Worm (Caenorhabditis elegans): ENCODE data around the gene fbxa-55.

Gene fbxa-55

DNA sequence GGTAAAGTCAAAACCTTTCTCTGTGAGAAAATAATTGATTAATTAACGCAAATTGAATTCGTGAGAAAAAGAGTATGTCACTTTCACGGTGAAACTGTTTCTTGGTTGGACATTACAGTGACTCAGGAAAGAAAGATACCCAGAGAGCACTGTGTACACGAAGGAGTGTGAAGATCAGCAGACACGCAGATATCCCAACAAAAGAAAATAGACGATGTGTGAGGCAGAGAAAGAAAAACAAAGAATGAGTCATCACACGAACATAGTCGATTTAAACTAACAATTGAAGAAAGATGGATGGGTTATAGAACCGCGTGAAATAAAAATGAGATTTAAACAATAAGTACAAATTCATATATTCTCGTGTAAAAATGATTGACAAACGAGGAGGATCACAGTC lies 27.9 kb downstream of the fbxa-55 start:
- no peak for TF ChIP-seq tlf-1 (GFP tag; optimal IDR thresholded peaks at IDR 0.05)
- no peak for TF ChIP-seq B0336.3 (GFP tag; IDR thresholded peaks at IDR 0.05)
- no peak for TF ChIP-seq cebp-1 (GFP tag; IDR thresholded peaks at IDR 0.05)
- TF ChIP-seq cebp-1 (tag; optimal IDR thresholded peaks at IDR 0.05), result peak; percentile 2
- peak; percentile 16; the same call in 1 of the 2 replicates for TF ChIP-seq hmg-1.2 (GFP tag; IDR thresholded peaks at IDR 0.05)

ce11 chrIII:907311-907710 lies 28.6 kb downstream of the fbxa-55 start, which contains the start of gene F23H11.4:
F23H11.4 (minus strand) TSS chrIII:907539.
- TF ChIP-seq tbp1 (GFP tag; optimal IDR thresholded peaks at IDR 0.05) (no peak), hlh-12 (tag; optimal IDR thresholded peaks at IDR 0.05) (no peak), aptf-3 (GFP tag; IDR thresholded peaks at IDR 0.05) (no peak), ztf-26 (tag; optimal IDR thresholded peaks at IDR 0.05) (no peak), F55B11.4 (tag; optimal IDR thresholded peaks at IDR 0.05; ENCODE audit: borderline replicate concordance, insufficient read depth) (no peak), ztf-22 (GFP tag; optimal IDR thresholded peaks at IDR 0.05) (no peak), gei-17 (GFP tag; optimal IDR thresholded peaks at IDR 0.05) (no peak), F57C9.4 (tag; optimal IDR thresholded peaks at IDR 0.05) (no peak), nfyb-1 (GFP tag; IDR thresholded peaks at IDR 0.05) (no peak)

DNA sequence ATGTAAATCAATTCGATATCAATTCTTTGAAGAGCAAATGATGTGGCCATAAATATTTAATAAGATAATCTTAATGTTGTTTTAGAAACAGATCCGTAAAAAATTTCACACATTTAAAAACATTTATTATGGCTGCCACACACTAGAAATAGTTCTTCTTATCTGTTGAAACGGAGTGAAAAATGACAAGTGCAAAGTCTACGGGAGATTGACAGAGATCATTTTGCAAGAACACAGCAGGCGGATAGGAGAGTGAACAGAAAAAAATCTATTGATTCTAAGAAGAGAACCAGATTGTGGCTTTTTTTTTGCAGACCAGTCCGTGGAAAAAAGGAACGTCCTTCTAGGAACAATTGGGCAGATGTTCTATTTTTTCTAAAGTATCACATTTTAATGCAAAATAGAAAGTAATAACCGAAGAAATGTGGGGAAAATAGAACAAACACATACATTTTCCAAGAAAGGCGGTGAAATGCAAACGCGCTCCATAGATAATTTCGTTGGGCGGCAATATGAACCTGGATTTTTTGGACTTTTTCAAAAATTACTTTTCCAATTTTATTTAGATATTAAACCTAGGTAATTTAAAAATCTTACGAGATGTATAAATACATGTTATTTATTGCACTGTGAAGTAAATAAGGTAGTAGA lies 34.2 kb downstream of the fbxa-55 start:
- TF ChIP-seq ceh-40 (GFP tag; IDR thresholded peaks at IDR 0.05) (no peak), zfh-2 (GFP tag; conservative IDR thresholded peaks at IDR 0.05) (no peak), lin-40 (tag; optimal IDR thresholded peaks at IDR 0.05) (peak; percentile 25), C06A6.2 (GFP tag; conservative IDR thresholded peaks at IDR 0.05) (no peak), nhr-80 (tag; optimal IDR thresholded peaks at IDR 0.05) (peak; percentile 54), unc-130 (GFP tag; optimal IDR thresholded peaks at IDR 0.05) (no peak), ama-1 (optimal IDR thresholded peaks at IDR 0.05) (no peak), ama-1 (GFP tag; optimal IDR thresholded peaks at IDR 0.05) (no peak), somi-1 (GFP tag; optimal IDR thresholded peaks at IDR 0.05) (no peak), F23B12.7 (tag; optimal IDR thresholded peaks at IDR 0.05; ENCODE audit: insufficient read depth) (no peak), F33H1.4 (GFP tag; IDR thresholded peaks at IDR 0.05) (no peak), attf-6 (GFP tag; IDR thresholded peaks at IDR 0.05) (no peak), egrh-3 (GFP tag; IDR thresholded peaks at IDR 0.05) (no peak), K11D2.4 (GFP tag; IDR thresholded peaks at IDR 0.05) (no peak), attf-3 (GFP tag; conservative IDR thresholded peaks at IDR 0.05) (0 out of 2 replicates have a peak, but pooled peaks have one; percentile 8), D2030.7 (GFP tag; IDR thresholded peaks at IDR 0.05) (peak; percentile 11; the same call in 1 of the 2 replicates), snpc-1.3 (tag; optimal IDR thresholded peaks at IDR 0.05; ENCODE audit: insufficient read depth) (no peak), ztf-6 (GFP tag; IDR thresholded peaks at IDR 0.05) (no peak), lin-54 (GFP tag; optimal IDR thresholded peaks at IDR 0.05) (peak; percentile 41), rcor-1 (GFP tag; IDR thresholded peaks at IDR 0.05) (no peak), dox-1 (GFP tag; IDR thresholded peaks at IDR 0.05) (no peak), B0035.1 (tag; optimal IDR thresholded peaks at IDR 0.05) (no peak), hlh-12 (tag; optimal IDR thresholded peaks at IDR 0.05) (no peak), rpc-1 (optimal IDR thresholded peaks at IDR 0.05) (no peak), rpc-1 (tag; optimal IDR thresholded peaks at IDR 0.05) (no peak), hrde-1 (tag; optimal IDR thresholded peaks at IDR 0.05; ENCODE audit: borderline replicate concordance) (no peak), lin-35 (GFP tag; optimal IDR thresholded peaks at IDR 0.05) (peak in 1 of 3 experiments; percentile 39), ztf-26 (tag; optimal IDR thresholded peaks at IDR 0.05) (peak; percentile 21), fkh-3 (tag; optimal IDR thresholded peaks at IDR 0.05) (no peak), T26A5.8 (tag; optimal IDR thresholded peaks at IDR 0.05) (no peak), chd-7 (tag; optimal IDR thresholded peaks at IDR 0.05) (no peak), madf-8 (GFP tag; conservative IDR thresholded peaks at IDR 0.05) (no peak), Y53G8AR.9 (GFP tag; conservative IDR thresholded peaks at IDR 0.05) (no peak; the same call in 1 of the 2 replicates), T07F8.4 (tag; optimal IDR thresholded peaks at IDR 0.05) (no peak)
